Worm (Caenorhabditis elegans) whole organism, late embryonic: ENCODE data around the gene F59A6.4.

Experiments used
- C08G9.2 ChIP-seq: sonication (generic microtip); optimal IDR thresholded peaks from 2 replicates; lab custom pipeline; 2016; ENCODE audit warnings: mild to moderate bottlenecking, missing genetic modification characterization, moderate library complexity, missing compliant biosample characterization
- F13H6.1 ChIP-seq: sonication (generic microtip); optimal IDR thresholded peaks from 2 replicates; lab custom pipeline; 2016; ENCODE audit warnings: missing genetic modification characterization, missing compliant biosample characterization
- K02D7.2 ChIP-seq: sonication (generic microtip); optimal IDR thresholded peaks from 2 replicates; lab custom pipeline; 2017; ENCODE audit warnings: mild to moderate bottlenecking, missing genetic modification characterization, missing compliant biosample characterization
- K09A11.1 ChIP-seq: sonication (generic microtip); optimal IDR thresholded peaks from 2 replicates; lab custom pipeline; 2017; ENCODE audit warnings: antibody characterized with exemption, mild to moderate bottlenecking, missing genetic modification characterization, missing compliant biosample characterization; ENCODE audit not compliant: insufficient read depth
- ceh-14 ChIP-seq: sonication (generic microtip); optimal IDR thresholded peaks from 2 replicates; lab custom pipeline; 2016; ENCODE audit warnings: missing genotype, missing genetic modification characterization, missing compliant biosample characterization
- ceh-22 ChIP-seq: sonication (generic microtip); optimal IDR thresholded peaks from 2 replicates; lab custom pipeline; 2017; ENCODE audit warnings: missing biosample characterization, missing genetic modification characterization
- ceh-24 ChIP-seq: sonication (generic microtip); optimal IDR thresholded peaks from 2 replicates; lab custom pipeline; 2016; ENCODE audit warnings: mild to moderate bottlenecking, missing genetic modification characterization, missing compliant biosample characterization
- ceh-30 ChIP-seq: fragments of 150-350 bp; optimal IDR thresholded peaks from 2 replicates; lab custom pipeline; 2014; ENCODE audit warnings: missing biosample characterization, missing genetic modification characterization
- ceh-31 ChIP-seq: sonication (generic microtip); optimal IDR thresholded peaks from 2 replicates; lab custom pipeline; 2016; ENCODE audit warnings: missing genetic modification characterization, missing compliant biosample characterization
- ceh-34 ChIP-seq: sonication (generic microtip); optimal IDR thresholded peaks from 2 replicates; lab custom pipeline; 2016; ENCODE audit warnings: mild to moderate bottlenecking, missing genetic modification characterization, missing compliant biosample characterization
- che-1 ChIP-seq: sonication (generic microtip); optimal IDR thresholded peaks from 2 replicates; lab custom pipeline; 2016; ENCODE audit warnings: mild to moderate bottlenecking, missing genetic modification characterization, missing compliant biosample characterization
- dve-1 ChIP-seq: sonication (generic microtip); optimal IDR thresholded peaks from 2 replicates; lab custom pipeline; 2017; ENCODE audit warnings: antibody characterized with exemption, mild to moderate bottlenecking, missing genetic modification characterization, missing compliant biosample characterization
- elt-2 ChIP-seq: sonication (generic microtip); optimal IDR thresholded peaks from 2 replicates; lab custom pipeline; 2016; ENCODE audit warnings: missing genetic modification reagents, missing genetic modification characterization, missing compliant biosample characterization
- elt-4 ChIP-seq: sonication (generic microtip); optimal IDR thresholded peaks from 2 replicates; lab custom pipeline; 2016; ENCODE audit warnings: missing genetic modification characterization, missing compliant biosample characterization
- ets-4 ChIP-seq: sonication (generic microtip); optimal IDR thresholded peaks from 2 replicates; lab custom pipeline; 2016; ENCODE audit warnings: missing genetic modification characterization, missing compliant biosample characterization
- fax-1 ChIP-seq: sonication (generic microtip); optimal IDR thresholded peaks from 2 replicates; lab custom pipeline; 2016; ENCODE audit warnings: missing genotype, missing genetic modification characterization, missing compliant biosample characterization
- fkh-10 ChIP-seq: fragments of 150-350 bp; optimal IDR thresholded peaks from 2 replicates; lab custom pipeline; 2014; ENCODE audit warnings: missing biosample characterization, missing genetic modification reagents, missing genetic modification characterization
- fkh-6 ChIP-seq: sonication (generic microtip); optimal IDR thresholded peaks from 2 replicates; lab custom pipeline; 2016; ENCODE audit warnings: missing genetic modification characterization, missing compliant biosample characterization
- gmeb-2 ChIP-seq: sonication (generic microtip); optimal IDR thresholded peaks from 2 replicates; lab custom pipeline; 2016; ENCODE audit warnings: missing genetic modification characterization, inconsistent platforms, missing compliant biosample characterization
- hlh-30 ChIP-seq: sonication (generic microtip); optimal IDR thresholded peaks from 2 replicates; lab custom pipeline; 2017; ENCODE audit warnings: antibody characterized with exemption, missing genetic modification characterization, missing compliant biosample characterization; ENCODE audit not compliant: insufficient read depth
- lim-6 ChIP-seq: sonication (generic microtip); optimal IDR thresholded peaks from 2 replicates; lab custom pipeline; 2016; ENCODE audit warnings: missing genetic modification characterization, missing compliant biosample characterization
- lin-11 ChIP-seq: fragments of 200-800 bp; sonication (Bioruptor generic); optimal IDR thresholded peaks from 2 replicates; lab custom pipeline; 2018; ENCODE audit warnings: mild to moderate bottlenecking, missing genetic modification characterization, missing compliant biosample characterization
- nhr-232 ChIP-seq: sonication (generic microtip); optimal IDR thresholded peaks from 2 replicates; lab custom pipeline; 2016; ENCODE audit warnings: missing genetic modification characterization, missing compliant biosample characterization
- pag-3 ChIP-seq: sonication (generic microtip); optimal IDR thresholded peaks from 2 replicates; lab custom pipeline; 2016; ENCODE audit warnings: missing compliant biosample characterization, missing genetic modification characterization, borderline replicate concordance
- pat-9 ChIP-seq: fragments of 200-800 bp; sonication (Bioruptor generic); optimal IDR thresholded peaks from 2 replicates; lab custom pipeline; 2018; ENCODE audit warnings: mild to moderate bottlenecking, missing genetic modification characterization, moderate library complexity, missing compliant biosample characterization
- pax-1 ChIP-seq: fragments of 150-350 bp; optimal IDR thresholded peaks from 2 replicates; lab custom pipeline; 2014; ENCODE audit warnings: missing biosample characterization, missing genetic modification characterization
- ref-2 ChIP-seq: sonication (generic microtip); optimal IDR thresholded peaks from 2 replicates; lab custom pipeline; 2016; ENCODE audit warnings: missing genetic modification characterization, missing compliant biosample characterization
- rnt-1 ChIP-seq: sonication (generic microtip); optimal IDR thresholded peaks from 2 replicates; lab custom pipeline; 2016; ENCODE audit warnings: missing genetic modification characterization, missing compliant biosample characterization
- sox-2 ChIP-seq: fragments of 200-800 bp; sonication (Bioruptor generic); IDR thresholded peaks from 2 replicates; pipeline ENCODE4 v1.3.6; 2022; ENCODE audit warnings: missing genetic modification reagents, missing genetic modification characterization, missing compliant biosample characterization
- tbx-2 ChIP-seq: sonication (generic microtip); optimal IDR thresholded peaks from 2 replicates; lab custom pipeline; 2016; ENCODE audit warnings: missing genetic modification characterization, missing compliant biosample characterization
- ttx-3 ChIP-seq: sonication (generic microtip); optimal IDR thresholded peaks from 2 replicates; lab custom pipeline; 2016; ENCODE audit warnings: missing genetic modification reagents, missing genetic modification characterization, missing compliant biosample characterization
- unc-42 ChIP-seq: sonication (generic microtip); optimal IDR thresholded peaks from 2 replicates; lab custom pipeline; 2016; ENCODE audit warnings: missing genotype, missing genetic modification characterization, missing compliant biosample characterization
- unc-55 ChIP-seq: sonication (generic microtip); optimal IDR thresholded peaks from 2 replicates; lab custom pipeline; 2017; ENCODE audit warnings: missing biosample characterization, missing genetic modification reagents, missing genetic modification characterization
- zip-5 ChIP-seq: sonication (generic microtip); optimal IDR thresholded peaks from 2 replicates; lab custom pipeline; 2016; ENCODE audit warnings: missing genetic modification characterization, missing compliant biosample characterization
- ztf-16 ChIP-seq: sonication (generic microtip); optimal IDR thresholded peaks from 2 replicates; lab custom pipeline; 2017; ENCODE audit warnings: missing genetic modification characterization, missing compliant biosample characterization

F59A6.4 gene

ce11 chrII:5048185-5048795 lies 43.4 kb downstream of the F59A6.4 start:
- no peak for TF ChIP-seq K09A11.1 (tag; lab: Kevin White, UChicago)
- TF ChIP-seq ceh-31 (tag; lab: Kevin White, UChicago): peak; percentile 18
- TF ChIP-seq, all 69 proteins: peak for 1

- TF ChIP-seq hlh-30 (tag; lab: Kevin White, UChicago) (no peak), pag-3 (tag; lab: Kevin White, UChicago) (no peak), pax-1 (no peak), fkh-10 (GFP tag; lab: Kevin White, UChicago) (no peak), elt-2 (tag; lab: Kevin White, UChicago) (no peak), unc-42 (tag; lab: Kevin White, UChicago) (no peak), ets-4 (no peak), elt-4 (no peak), C08G9.2 (no peak), ceh-22 (tag; lab: Kevin White, UChicago) (no peak), ref-2 (tag; lab: Kevin White, UChicago) (no peak), K02D7.2 (tag; lab: Kevin White, UChicago) (no peak), ttx-3 (tag; lab: Kevin White, UChicago) (no peak), F13H6.1 (tag; lab: Kevin White, UChicago) (no peak)
Measured at ce11 chrII:5049249-5049648, 44.4 kb downstream of the F59A6.4 start.

- TF ChIP-seq gmeb-2 (no peak), lim-6 (tag; lab: Kevin White, UChicago) (no peak), dve-1 (tag; lab: Kevin White, UChicago) (no peak), ceh-14 (tag; lab: Kevin White, UChicago) (no peak), ceh-24 (tag; lab: Kevin White, UChicago) (no peak), K09A11.1 (tag; lab: Kevin White, UChicago) (no peak), zip-5 (no peak), ceh-34 (tag; lab: Kevin White, UChicago) (no peak), rnt-1 (tag; lab: Kevin White, UChicago) (no peak), ets-4 (no peak), sox-2 (GFP tag; lab: Robert Waterston, UW) (no peak), fax-1 (tag; lab: Kevin White, UChicago) (no peak), F13H6.1 (tag; lab: Kevin White, UChicago) (no peak)
Measured at ce11 chrII:5049865-5050342, 45.0 kb downstream of the F59A6.4 start, which contains the start of gene F33G12.6. Gene F33G12.6, plus strand, starts transcription at chrII:5049915.

- no peak for TF ChIP-seq lin-11 (tag; lab: Kevin White, UChicago)
- TF ChIP-seq pat-9 (tag; lab: Kevin White, UChicago): no peak
- TF ChIP-seq ceh-14 (tag; lab: Kevin White, UChicago): no peak
- no peak for TF ChIP-seq K09A11.1 (tag; lab: Kevin White, UChicago)
- TF ChIP-seq fax-1 (tag; lab: Kevin White, UChicago): no peak
- no peak for TF ChIP-seq fkh-6 (tag; lab: Kevin White, UChicago)
- no peak for TF ChIP-seq che-1 (tag; lab: Kevin White, UChicago)
- TF ChIP-seq elt-2 (tag; lab: Kevin White, UChicago): no peak
- TF ChIP-seq ceh-30 (tag; lab: Kevin White, UChicago): no peak
- no peak for TF ChIP-seq ets-4
- TF ChIP-seq unc-55 (GFP tag; lab: Kevin White, UChicago): no peak
- TF ChIP-seq tbx-2 (tag; lab: Kevin White, UChicago): no peak
- no peak for TF ChIP-seq nhr-232 (tag; lab: Kevin White, UChicago)
- TF ChIP-seq ztf-16 (tag; lab: Kevin White, UChicago): no peak
- no peak for TF ChIP-seq sox-2 (GFP tag; lab: Robert Waterston, UW)
Measured at ce11 chrII:5050776-5051175, 45.9 kb downstream of the F59A6.4 start.
